Fruit fly (Drosophila melanogaster) whole organism, adult: ENCODE results near the gene CG1142.
A peak's percentile ranks its signal among the peaks of the same experiment; 100 is the strongest.

Experiments
- CG11617 ChIP-seq: fragments of 200-800 bp; sonication (Bioruptor generic); optimal IDR thresholded peaks from 2 replicates; lab custom pipeline; 2017; ENCODE audit warnings: mild to moderate bottlenecking, missing biosample characterization, missing genetic modification reagents, missing genetic modification characterization
- CG12768 ChIP-seq: fragments of 200-800 bp; sonication (Bioruptor generic); optimal IDR thresholded peaks from 2 replicates; lab custom pipeline; 2017; ENCODE audit warnings: missing biosample characterization, missing genetic modification characterization, mild to moderate bottlenecking, moderate library complexity, missing genetic modification reagents
- CG14711 ChIP-seq: fragments of 200-800 bp; sonication (Bioruptor generic); optimal IDR thresholded peaks from 2 replicates; lab custom pipeline; 2018; ENCODE audit warnings: missing biosample characterization, mild to moderate bottlenecking, missing genetic modification characterization, moderate library complexity
- CG1620 ChIP-seq: fragments of 200-800 bp; sonication (Bioruptor generic); optimal IDR thresholded peaks from 2 replicates; lab custom pipeline; 2016; ENCODE audit warnings: missing biosample characterization, missing genetic modification characterization
- CG33017 ChIP-seq: fragments of 200-800 bp; sonication (Bioruptor generic); optimal IDR thresholded peaks from 2 replicates; lab custom pipeline; 2018; ENCODE audit warnings: missing biosample characterization, mild to moderate bottlenecking, missing genetic modification characterization, moderate library complexity
- CG5204 ChIP-seq: fragments of 200-800 bp; sonication (Bioruptor generic); optimal IDR thresholded peaks from 2 replicates; lab custom pipeline; 2016; ENCODE audit warnings: missing biosample characterization, missing genetic modification characterization
- CG7045 ChIP-seq: fragments of 200-800 bp; sonication (Bioruptor generic); optimal IDR thresholded peaks from 2 replicates; lab custom pipeline; 2017; ENCODE audit warnings: missing biosample characterization, mild to moderate bottlenecking, missing genetic modification characterization
- CG7101 ChIP-seq: fragments of 200-800 bp; sonication (Bioruptor generic); optimal IDR thresholded peaks from 2 replicates; lab custom pipeline; 2018; ENCODE audit warnings: missing biosample characterization, mild to moderate bottlenecking, missing genetic modification characterization, moderate library complexity
- Clk ChIP-seq: fragments of 200-800 bp; sonication (Bioruptor generic); optimal IDR thresholded peaks from 2 replicates; lab custom pipeline; 2017; ENCODE audit warnings: missing biosample characterization, missing genetic modification characterization
- Crg-1 ChIP-seq: fragments of 200-800 bp; sonication (Bioruptor generic); optimal IDR thresholded peaks from 2 replicates; lab custom pipeline; 2016; ENCODE audit warnings: missing biosample characterization, missing genetic modification characterization
- Hr96 ChIP-seq: fragments of 200-800 bp; sonication (Bioruptor generic); optimal IDR thresholded peaks from 2 replicates; lab custom pipeline; 2016; ENCODE audit warnings: missing biosample characterization, missing genetic modification characterization
- Mnt ChIP-seq: fragments of 200-800 bp; sonication (Bioruptor generic); optimal IDR thresholded peaks from 2 replicates; lab custom pipeline; 2016; ENCODE audit warnings: missing biosample characterization, mild to moderate bottlenecking, missing genetic modification characterization
- bab1 ChIP-seq: fragments of 200-800 bp; sonication (Bioruptor generic); optimal IDR thresholded peaks from 3 replicates; lab custom pipeline; 2019; ENCODE audit warnings: missing biosample characterization, mild to moderate bottlenecking, missing genetic modification characterization, moderate library complexity
- cic ChIP-seq: fragments of 200-800 bp; sonication (Bioruptor generic); optimal IDR thresholded peaks from 2 replicates; lab custom pipeline; 2017; ENCODE audit warnings: missing biosample characterization, mild to moderate bottlenecking, missing genetic modification characterization, moderate library complexity
- cnc ChIP-seq, 2 experiments: fragments of >200 bp; optimal IDR thresholded peaks; 2 replicates each; lab custom pipeline; 2017
- kay ChIP-seq: fragments of 200-800 bp; sonication (Bioruptor generic); peaks from one replicate; lab custom pipeline; 2016; ENCODE audit warnings: missing biosample characterization, missing genetic modification characterization, borderline replicate concordance
- ovo ChIP-seq: fragments of 200-800 bp; sonication (Bioruptor generic); optimal IDR thresholded peaks from 2 replicates; lab custom pipeline; 2016; ENCODE audit warnings: missing biosample characterization, missing genetic modification characterization
- pad ChIP-seq: fragments of 200-800 bp; sonication (Bioruptor generic); optimal IDR thresholded peaks from 3 replicates; lab custom pipeline; 2017; ENCODE audit warnings: missing biosample characterization, missing genetic modification characterization, mild to moderate bottlenecking, moderate library complexity, missing genetic modification reagents
- tj ChIP-seq: fragments of 200-800 bp; sonication (Bioruptor generic); optimal IDR thresholded peaks from 3 replicates; lab custom pipeline; 2017; ENCODE audit warnings: missing biosample characterization, mild to moderate bottlenecking, missing genetic modification characterization, moderate library complexity
- toe ChIP-seq: fragments of 200-800 bp; sonication (Bioruptor generic); optimal IDR thresholded peaks from 2 replicates; lab custom pipeline; 2016; ENCODE audit warnings: missing biosample characterization, missing genetic modification characterization

CG1142 gene

DNA sequence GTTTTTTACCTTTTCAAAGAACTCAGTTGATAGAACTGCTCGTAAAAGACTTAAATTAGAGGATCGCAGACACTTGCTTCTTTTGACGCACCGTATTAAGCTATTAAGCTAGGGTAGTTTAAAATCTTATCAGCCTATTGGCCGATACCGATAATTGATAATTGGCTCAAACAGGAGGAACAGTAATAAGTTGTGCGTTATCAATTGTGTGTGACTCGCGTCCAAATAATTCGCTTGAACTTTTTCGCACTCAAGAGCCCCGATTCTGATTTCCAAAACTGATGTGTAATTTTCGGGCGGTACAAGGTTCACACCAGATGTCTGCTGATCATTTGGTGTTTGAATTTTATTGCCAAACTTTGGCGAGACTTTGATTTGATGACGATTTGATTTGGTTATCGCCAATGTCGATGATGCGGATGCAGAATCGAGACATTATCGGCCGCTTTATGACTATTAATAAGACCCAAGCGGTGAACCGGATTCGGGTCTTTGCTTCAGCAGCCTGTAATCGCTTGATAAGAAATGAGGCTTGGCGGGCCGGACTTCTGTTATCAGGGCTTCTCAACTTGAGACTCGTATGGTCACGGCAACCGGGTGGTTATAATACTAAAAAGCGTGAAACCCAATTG, 40.8 kb upstream of the CG1142 start:
- peak; percentile 64 for TF ChIP-seq kay (GFP tag; lab: Kevin White, UChicago)
- TF ChIP-seq Crg-1 (GFP tag; lab: Kevin White, UChicago) = no peak

DNA sequence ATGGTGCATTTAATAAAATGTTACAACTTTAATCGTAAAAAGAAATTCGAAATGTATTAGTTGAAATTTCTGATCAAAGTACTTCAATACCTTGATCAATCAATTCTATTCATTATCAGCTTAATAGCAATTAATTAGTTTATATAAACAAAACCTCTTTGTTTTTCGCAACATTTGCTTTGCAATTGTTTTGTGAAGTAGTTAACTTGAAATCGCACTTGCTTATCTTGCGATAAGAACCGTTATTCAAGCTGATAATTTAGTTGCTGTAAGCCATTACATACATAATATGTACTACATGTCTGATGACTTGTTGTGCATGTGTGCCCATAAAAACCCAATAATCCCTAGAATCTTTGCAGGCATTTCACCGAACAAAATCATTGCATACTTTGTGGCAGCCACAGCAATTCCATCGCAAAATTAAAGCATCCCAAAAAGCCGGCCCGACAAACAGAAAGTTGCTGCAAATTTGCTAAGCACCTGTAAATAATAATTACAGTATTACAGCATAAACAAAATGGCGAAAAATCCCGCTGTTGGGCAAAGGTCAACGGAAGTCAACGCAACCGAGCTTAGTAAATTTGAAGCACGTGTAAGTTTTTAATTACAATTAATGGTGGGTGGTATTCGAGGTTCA, 34.7 kb upstream of the CG1142 start:
- TF ChIP-seq Crg-1 (GFP tag; lab: Kevin White, UChicago) (no peak), kay (GFP tag; lab: Kevin White, UChicago) (peak; percentile 86), CG5204 (GFP tag; lab: Kevin White, UChicago) (no peak), CG12768 (no peak), Clk (GFP tag; lab: Kevin White, UChicago) (no peak), CG1620 (no peak), pad (no peak), cic (GFP tag; lab: Kevin White, UChicago) (peak; percentile 18), toe (GFP tag; lab: Kevin White, UChicago) (no peak), ovo (GFP tag; lab: Kevin White, UChicago) (no peak), bab1 (GFP tag; lab: Kevin White, UChicago) (peak; percentile 5), CG14711 (no peak), Hr96 (no peak), CG11617 (no peak), tj (GFP tag; lab: Kevin White, UChicago) (peak; percentile 1), CG7045 (GFP tag; lab: Kevin White, UChicago) (no peak), CG33017 (tag; lab: Kevin White, UChicago) (no peak), cnc (optimal IDR thresholded peaks at IDR 0.05; lab: Kevin White, UChicago) (no peak), Mnt (GFP tag; lab: Kevin White, UChicago) (no peak), CG7101 (tag; lab: Kevin White, UChicago) (no peak)

DNA sequence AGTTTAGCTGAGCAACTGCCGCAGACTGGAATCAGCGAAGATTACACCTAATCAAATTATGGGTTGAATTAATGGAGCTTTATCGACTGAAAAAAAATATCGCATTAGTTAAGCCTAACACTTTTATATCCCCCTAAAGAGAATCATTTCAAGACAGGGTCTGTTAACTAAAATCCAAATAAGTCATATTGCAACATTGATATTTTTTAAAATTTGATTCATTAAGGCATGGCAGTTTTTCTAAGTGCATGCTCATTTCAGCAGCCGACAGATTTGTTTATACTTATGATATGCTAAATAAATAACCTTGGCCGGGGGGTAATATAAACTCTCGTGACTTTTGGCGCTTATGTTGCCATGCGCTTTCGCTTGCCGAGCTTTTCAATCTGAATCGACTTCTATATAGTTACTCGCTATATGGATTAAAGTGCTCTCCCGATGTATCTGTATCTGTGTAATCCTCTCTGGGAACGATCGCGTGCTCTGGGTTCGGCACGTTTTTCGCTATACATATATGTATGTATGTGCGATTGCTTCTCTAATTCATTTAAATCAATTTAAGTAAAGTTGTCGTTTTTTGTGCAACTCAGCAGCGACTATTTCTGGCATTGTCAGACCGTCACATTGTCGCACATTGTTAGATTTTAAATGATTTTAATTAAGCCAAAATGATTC, 32.9 kb upstream of the CG1142 start:
- TF ChIP-seq Crg-1 (GFP tag; lab: Kevin White, UChicago) (no peak), CG14711 (peak; percentile 67), CG7045 (GFP tag; lab: Kevin White, UChicago) (peak; percentile 43), ovo (GFP tag; lab: Kevin White, UChicago) (no peak), kay (GFP tag; lab: Kevin White, UChicago) (peak; percentile 74), pad (peak; percentile 19), CG7101 (tag; lab: Kevin White, UChicago) (peak; percentile 2), CG5204 (GFP tag; lab: Kevin White, UChicago) (peak; percentile 53)

DNA sequence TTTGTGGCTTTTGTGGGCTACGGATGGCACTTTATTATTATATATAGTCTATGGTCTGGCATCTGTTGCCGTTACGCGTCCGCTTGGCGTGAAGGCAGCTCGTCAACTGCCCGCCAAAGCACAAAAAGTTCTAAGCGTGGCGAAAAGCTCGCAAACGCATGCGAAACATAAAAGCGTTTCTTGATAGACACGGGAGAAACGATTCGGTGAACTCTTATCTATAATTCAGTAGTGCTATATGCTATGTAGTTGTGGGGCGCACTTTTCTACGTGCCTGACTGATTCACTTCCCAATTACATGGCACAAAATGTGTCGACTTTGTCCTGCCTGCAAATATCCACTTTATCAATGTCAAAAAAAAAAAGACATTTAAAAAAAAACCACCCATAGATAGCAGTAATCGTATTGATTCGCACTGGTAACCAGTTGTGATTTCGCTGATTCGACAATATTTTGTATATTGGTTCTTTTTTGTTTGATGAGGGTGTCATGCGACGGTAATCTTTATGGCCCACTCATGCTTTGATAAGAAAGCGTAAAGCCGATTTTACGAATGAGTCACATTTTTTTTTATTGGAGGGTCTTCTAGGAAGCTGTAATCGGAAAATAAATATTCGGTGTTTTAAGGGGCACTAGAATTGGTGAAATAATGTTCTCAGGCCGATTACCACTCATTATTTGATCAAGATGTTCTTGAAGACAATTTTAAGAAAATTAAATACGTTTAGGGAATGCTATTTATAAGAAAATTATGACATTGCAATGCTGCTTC, 31.6 kb upstream of the CG1142 start, which contains the start of gene alpha-Est9:
alpha-Est9 (minus strand) TSS at position 110 of the 773 bp plus-strand sequence.
- peak; percentile 1 for TF ChIP-seq CG14711
- no peak for TF ChIP-seq Clk (GFP tag; lab: Kevin White, UChicago)
- no peak for TF ChIP-seq bab1 (GFP tag; lab: Kevin White, UChicago)
- TF ChIP-seq Mnt (GFP tag; lab: Kevin White, UChicago) = peak; percentile 74
- TF ChIP-seq kay (GFP tag; lab: Kevin White, UChicago) = peak; percentile 95
- no peak for TF ChIP-seq ovo (GFP tag; lab: Kevin White, UChicago)
- no peak for TF ChIP-seq CG5204 (GFP tag; lab: Kevin White, UChicago)
- peak; percentile 39 for TF ChIP-seq Hr96
- peak; percentile 59 for TF ChIP-seq cic (GFP tag; lab: Kevin White, UChicago)
- TF ChIP-seq tj (GFP tag; lab: Kevin White, UChicago) = peak; percentile 60
- peak; percentile 16 for TF ChIP-seq CG11617
- peak; percentile 25 for TF ChIP-seq CG33017 (tag; lab: Kevin White, UChicago)
- peak; percentile 33 for TF ChIP-seq CG12768
- no peak for TF ChIP-seq Crg-1 (GFP tag; lab: Kevin White, UChicago)
- TF ChIP-seq CG1620 = no peak
- no peak for TF ChIP-seq cnc (optimal IDR thresholded peaks at IDR 0.05; lab: Kevin White, UChicago)
- peak; percentile 14 for TF ChIP-seq CG7101 (tag; lab: Kevin White, UChicago)
- peak; percentile 11 for TF ChIP-seq pad
- TF ChIP-seq toe (GFP tag; lab: Kevin White, UChicago) = no peak
- no peak for TF ChIP-seq CG7045 (GFP tag; lab: Kevin White, UChicago)

DNA sequence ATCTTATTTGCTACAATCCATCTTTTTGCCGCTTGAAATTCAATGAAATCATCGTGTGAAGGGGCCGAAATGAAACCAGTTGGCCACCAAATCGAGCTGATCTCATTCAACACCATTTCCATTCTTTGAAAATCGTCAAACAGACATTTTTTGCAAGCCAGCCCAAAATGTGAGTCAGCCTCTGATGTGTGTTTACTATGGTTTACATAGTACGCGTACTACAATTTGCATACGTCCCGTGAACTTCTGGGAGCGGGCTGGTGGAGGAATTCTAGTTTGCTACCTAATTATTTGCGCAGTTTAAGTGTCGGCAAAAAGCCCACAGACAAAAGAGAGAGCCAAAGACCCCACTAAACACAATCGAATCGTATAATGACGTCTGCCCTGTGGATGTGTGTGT, 29.6 kb upstream of the CG1142 start:
- TF ChIP-seq tj (GFP tag; lab: Kevin White, UChicago) (peak; percentile 62), toe (GFP tag; lab: Kevin White, UChicago) (no peak), CG14711 (no peak)

DNA sequence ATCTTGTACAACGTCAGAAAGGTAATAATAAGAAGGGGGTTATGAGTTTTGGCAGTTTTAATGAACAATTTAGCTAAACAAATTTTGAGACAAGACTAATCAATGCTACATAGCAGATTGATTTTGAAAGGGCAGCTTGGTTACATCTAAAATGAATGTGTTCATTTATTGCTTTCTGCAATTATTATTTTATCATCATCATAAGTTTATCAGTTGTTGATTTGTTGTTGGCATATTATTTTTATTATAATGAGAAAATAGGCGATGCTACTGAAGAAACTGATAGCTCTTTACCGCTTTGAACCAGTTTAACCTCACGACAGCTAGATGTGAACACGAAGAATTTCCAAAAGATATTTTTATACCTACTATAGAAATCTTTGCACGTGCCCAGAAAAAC, 28.7 kb upstream of the CG1142 start, which contains the start of gene Mics1:
Mics1 (minus strand) TSS at position 101 of the 400 bp plus-strand sequence.
- no peak for TF ChIP-seq bab1 (GFP tag; lab: Kevin White, UChicago)
- no peak for TF ChIP-seq CG11617
- TF ChIP-seq cnc (optimal IDR thresholded peaks at IDR 0.05; lab: Kevin White, UChicago) = no peak
- no peak for TF ChIP-seq pad
- TF ChIP-seq CG14711 = no peak
- no peak for TF ChIP-seq ovo (GFP tag; lab: Kevin White, UChicago)
